Worm (Caenorhabditis elegans) whole organism, midembryonic: Measurements from ENCODE around the gene sri-19.

Experiments
- cog-1 ChIP-seq: sonication (generic microtip); optimal IDR thresholded peaks from 2 replicates; lab custom pipeline; 2016; ENCODE audit warnings: missing genetic modification characterization, missing compliant biosample characterization
- flt-1 ChIP-seq: fragments of 200-800 bp; sonication (Bioruptor generic); IDR thresholded peaks from 2 replicates; pipeline ENCODE4 v1.3.6; 2022; ENCODE audit warnings: missing genetic modification characterization, missing compliant biosample characterization
- klf-2 ChIP-seq: fragments of 200-800 bp; sonication (Bioruptor generic); conservative IDR thresholded peaks from 2 replicates; pipeline ENCODE4 v1.3.6; 2022; ENCODE audit warnings: missing genetic modification reagents, missing genetic modification characterization, missing compliant biosample characterization
- ref-1 ChIP-seq: fragments of 200-800 bp; sonication (Bioruptor generic); conservative IDR thresholded peaks from 2 replicates; pipeline ENCODE4 v1.3.6; 2022; ENCODE audit warnings: missing genetic modification reagents, missing genetic modification characterization, missing compliant biosample characterization
- ztf-23 ChIP-seq: fragments of 200-800 bp; sonication (Bioruptor generic); IDR thresholded peaks from 2 replicates; pipeline ENCODE4 v1.3.6; 2022; ENCODE audit warnings: missing genetic modification reagents, missing genetic modification characterization, missing compliant biosample characterization

DNA sequence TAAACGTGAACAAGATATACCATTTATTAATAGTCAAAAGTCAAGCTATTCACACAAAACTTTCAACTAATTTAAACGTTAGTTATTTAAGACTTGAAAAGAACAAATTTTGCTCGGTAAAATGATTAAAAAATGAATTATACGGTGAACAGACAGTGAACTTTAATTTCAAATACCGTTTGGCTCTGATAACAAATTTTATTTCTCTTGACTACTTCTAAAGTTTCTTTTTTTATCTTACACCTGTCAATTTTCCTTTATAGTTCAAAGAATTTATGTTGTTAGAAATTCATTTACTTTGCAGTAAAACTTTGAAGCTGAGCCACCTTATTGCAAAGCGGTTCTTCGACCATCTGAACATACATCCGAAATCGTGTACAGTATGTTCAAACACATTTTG is 42.8 kb upstream of the sri-19 start, which contains the start of gene ZK593.3:
- TF ChIP-seq cog-1 (tag; lab: Kevin White, UChicago) = no peak
- no peak for TF ChIP-seq flt-1 (GFP tag; lab: Robert Waterston, UW)
- no peak for TF ChIP-seq klf-2
- TF ChIP-seq ztf-23 (GFP tag; lab: Robert Waterston, UW) = no peak
- TF ChIP-seq ref-1 (GFP tag; lab: Robert Waterston, UW) = no peak
